Fruit fly (Drosophila melanogaster) whole organism, prepupa: Measurements from ENCODE around the gene CG15894.
A peak's percentile ranks its signal among the peaks of the same experiment; 100 is the strongest.

Experiments used
- CG11294 ChIP-seq: fragments of 200-800 bp; sonication (Bioruptor generic); IDR thresholded peaks from 2 replicates; pipeline ENCODE4 v1.3.6; 2022; ENCODE audit warnings: missing biosample characterization, missing genetic modification characterization
- CG11762 ChIP-seq: fragments of 200-800 bp; sonication (Bioruptor generic); optimal IDR thresholded peaks from 3 replicates; lab custom pipeline; 2016; ENCODE audit warnings: missing biosample characterization, missing genetic modification characterization; ENCODE audit not compliant: insufficient read depth
- CG11902 ChIP-seq: fragments of 200-800 bp; sonication (Bioruptor generic); optimal IDR thresholded peaks from 3 replicates; lab custom pipeline; 2016; ENCODE audit warnings: missing biosample characterization, missing genetic modification characterization
- CG15336 ChIP-seq: fragments of 200-800 bp; sonication (Bioruptor generic); IDR thresholded peaks from 2 replicates; pipeline ENCODE4 v1.3.6; 2022; ENCODE audit warnings: missing biosample characterization, missing genetic modification characterization
- CG1621 ChIP-seq: fragments of 200-800 bp; sonication (Bioruptor generic); optimal IDR thresholded peaks from 3 replicates; lab custom pipeline; 2018; ENCODE audit warnings: missing biosample characterization, mild to moderate bottlenecking, missing genetic modification characterization
- CG16779 ChIP-seq: fragments of 200-800 bp; sonication (Bioruptor generic); optimal IDR thresholded peaks from 3 replicates; lab custom pipeline; 2017; ENCODE audit warnings: missing biosample characterization, mild to moderate bottlenecking, missing genetic modification characterization
- CG3032 ChIP-seq: fragments of 200-800 bp; optimal IDR thresholded peaks from 2 replicates; lab custom pipeline; 2019; ENCODE audit warnings: missing biosample characterization, mild to moderate bottlenecking, missing genetic modification characterization, moderate library complexity
- CG31627 ChIP-seq: fragments of 200-800 bp; sonication (Bioruptor generic); optimal IDR thresholded peaks from 3 replicates; lab custom pipeline; 2016; ENCODE audit warnings: missing biosample characterization, missing genetic modification characterization
- CG32006 ChIP-seq: fragments of 200-800 bp; sonication (Bioruptor generic); optimal IDR thresholded peaks from 3 replicates; lab custom pipeline; 2017; ENCODE audit warnings: missing biosample characterization, mild to moderate bottlenecking, missing genetic modification characterization
- CG34406 ChIP-seq: fragments of 200-800 bp; sonication (Bioruptor generic); optimal IDR thresholded peaks from 3 replicates; lab custom pipeline; 2016; ENCODE audit warnings: missing biosample characterization, missing genetic modification characterization
- CG3919 ChIP-seq: fragments of 200-800 bp; sonication (Bioruptor generic); optimal IDR thresholded peaks from 3 replicates; lab custom pipeline; 2016; ENCODE audit warnings: missing biosample characterization, missing genetic modification characterization
- CG4318 ChIP-seq: fragments of 200-800 bp; sonication (Bioruptor generic); optimal IDR thresholded peaks from 3 replicates; lab custom pipeline; 2017; ENCODE audit warnings: missing biosample characterization, mild to moderate bottlenecking, missing genetic modification characterization
- CG6163 ChIP-seq: fragments of 200-800 bp; sonication (Bioruptor generic); IDR thresholded peaks from 3 replicates; pipeline ENCODE4 v1.3.6; 2022; ENCODE audit warnings: missing biosample characterization, missing genetic modification characterization
- CG6276 ChIP-seq: fragments of 200-800 bp; sonication (Bioruptor generic); optimal IDR thresholded peaks from 2 replicates; lab custom pipeline; 2017; ENCODE audit warnings: missing biosample characterization, mild to moderate bottlenecking, missing genetic modification characterization
- CG6792 ChIP-seq: fragments of 200-800 bp; sonication (Bioruptor generic); optimal IDR thresholded peaks from 3 replicates; lab custom pipeline; 2016; ENCODE audit warnings: missing biosample characterization, missing genetic modification characterization
- CG6854 ChIP-seq: fragments of 200-800 bp; sonication (Bioruptor generic); optimal IDR thresholded peaks from 2 replicates; lab custom pipeline; 2017; ENCODE audit warnings: missing biosample characterization, mild to moderate bottlenecking, missing genetic modification characterization
- CG8119 ChIP-seq: fragments of 200-800 bp; sonication (Bioruptor generic); IDR thresholded peaks from 3 replicates; pipeline ENCODE4 v1.3.6; 2022; ENCODE audit warnings: missing biosample characterization, missing genetic modification characterization
- CG8632 ChIP-seq: fragments of 200-800 bp; sonication (Bioruptor generic); optimal IDR thresholded peaks from 3 replicates; lab custom pipeline; 2016; ENCODE audit warnings: missing biosample characterization, missing genetic modification characterization
- Eip75B ChIP-seq: fragments of 200-800 bp; sonication (Bioruptor generic); optimal IDR thresholded peaks from 3 replicates; lab custom pipeline; 2016; ENCODE audit warnings: missing biosample characterization, missing genetic modification characterization
- Eip78C ChIP-seq: fragments of 200-800 bp; sonication (Bioruptor generic); peaks from one replicate; lab custom pipeline; 2016; ENCODE audit warnings: missing biosample characterization, missing genetic modification characterization
- Ets96B ChIP-seq: fragments of 200-800 bp; optimal IDR thresholded peaks from 2 replicates; lab custom pipeline; 2019; ENCODE audit warnings: missing biosample characterization, mild to moderate bottlenecking, missing genetic modification characterization, moderate library complexity
- Hr39 ChIP-seq: fragments of 200-800 bp; sonication (Bioruptor generic); optimal IDR thresholded peaks from 2 replicates; lab custom pipeline; 2016; ENCODE audit warnings: missing biosample characterization, missing genetic modification characterization
- Hr4 ChIP-seq: fragments of 200-800 bp; sonication (Bioruptor generic); optimal IDR thresholded peaks from 3 replicates; lab custom pipeline; 2016; ENCODE audit warnings: missing biosample characterization, missing genetic modification characterization
- Lpt ChIP-seq: fragments of 200-800 bp; sonication (Bioruptor generic); optimal IDR thresholded peaks from 3 replicates; lab custom pipeline; 2016; ENCODE audit warnings: missing biosample characterization, missing genetic modification characterization
- OdsH ChIP-seq: fragments of 200-800 bp; sonication (Bioruptor generic); optimal IDR thresholded peaks from 3 replicates; lab custom pipeline; 2016; ENCODE audit warnings: missing biosample characterization, missing genetic modification characterization
- Sox102F ChIP-seq: fragments of 200-800 bp; sonication (Bioruptor generic); optimal IDR thresholded peaks from 2 replicates; lab custom pipeline; 2016; ENCODE audit warnings: missing biosample characterization, mild to moderate bottlenecking, missing genetic modification characterization
- Sox14 ChIP-seq: fragments of 200-800 bp; sonication (Bioruptor generic); optimal IDR thresholded peaks from 3 replicates; lab custom pipeline; 2016; ENCODE audit warnings: missing biosample characterization, missing genetic modification characterization
- Sox15 ChIP-seq: fragments of 200-800 bp; sonication (Bioruptor generic); optimal IDR thresholded peaks from 3 replicates; lab custom pipeline; 2016; ENCODE audit warnings: missing biosample characterization, missing genetic modification characterization
- cyc ChIP-seq: fragments of 200-800 bp; sonication (Bioruptor generic); optimal IDR thresholded peaks from 3 replicates; lab custom pipeline; 2016; ENCODE audit warnings: missing biosample characterization, missing genetic modification characterization
- dac ChIP-seq: fragments of 200-800 bp; sonication (Bioruptor generic); optimal IDR thresholded peaks from 2 replicates; lab custom pipeline; 2017; ENCODE audit warnings: missing biosample characterization, mild to moderate bottlenecking, missing genetic modification characterization
- dsx ChIP-seq: fragments of 200-800 bp; optimal IDR thresholded peaks from 3 replicates; lab custom pipeline; 2019; ENCODE audit warnings: missing biosample characterization, mild to moderate bottlenecking, missing genetic modification characterization, moderate library complexity; ENCODE audit not compliant: poor library complexity, severe bottlenecking
- eg ChIP-seq: fragments of 200-800 bp; sonication (Bioruptor generic); IDR thresholded peaks from 3 replicates; pipeline ENCODE4 v1.3.6; 2022; ENCODE audit warnings: missing biosample characterization, missing genetic modification characterization
- esn ChIP-seq: fragments of 200-800 bp; sonication (Bioruptor generic); optimal IDR thresholded peaks from 2 replicates; lab custom pipeline; 2016; ENCODE audit warnings: missing biosample characterization, mild to moderate bottlenecking, missing genetic modification characterization, moderate library complexity
- fd59A ChIP-seq: fragments of 200-800 bp; sonication (Bioruptor generic); optimal IDR thresholded peaks from 2 replicates; lab custom pipeline; 2017; ENCODE audit warnings: missing biosample characterization, mild to moderate bottlenecking, missing genetic modification characterization, missing genetic modification reagents
- fd85E ChIP-seq: fragments of 200-800 bp; sonication (Bioruptor generic); optimal IDR thresholded peaks from 3 replicates; lab custom pipeline; 2016; ENCODE audit warnings: missing biosample characterization, missing genetic modification characterization
- lz ChIP-seq: fragments of 200-800 bp; sonication (Bioruptor generic); optimal IDR thresholded peaks from 3 replicates; lab custom pipeline; 2016; ENCODE audit warnings: missing biosample characterization, missing genetic modification characterization
- net ChIP-seq: fragments of 200-800 bp; sonication (Bioruptor generic); optimal IDR thresholded peaks from 3 replicates; lab custom pipeline; 2016; ENCODE audit warnings: missing biosample characterization, missing genetic modification characterization
- pdm3 ChIP-seq: fragments of 200-800 bp; sonication (Bioruptor generic); optimal IDR thresholded peaks from 3 replicates; lab custom pipeline; 2016; ENCODE audit warnings: missing biosample characterization, missing genetic modification characterization
- salr ChIP-seq, 2 experiments: fragments of 200-800 bp; sonication (Bioruptor generic); optimal IDR thresholded peaks; 3 replicates each; lab custom pipeline; 2016 to 2018; ENCODE audit warnings: missing biosample characterization in 2 of 2, missing genetic modification characterization in 2 of 2, mild to moderate bottlenecking in 1 of 2
- spab ChIP-seq: fragments of 200-800 bp; sonication (Bioruptor generic); optimal IDR thresholded peaks from 2 replicates; lab custom pipeline; 2017; ENCODE audit warnings: missing biosample characterization, mild to moderate bottlenecking, missing genetic modification characterization, missing genetic modification reagents
- ss ChIP-seq, 2 experiments: fragments of 200-800 bp; sonication (Bioruptor generic); optimal IDR thresholded peaks; 2 replicates in 1 of 2; 3 replicates in 1 of 2; lab custom pipeline; 2017 to 2018; ENCODE audit warnings: mild to moderate bottlenecking in 2 of 2, missing biosample characterization in 2 of 2, missing genetic modification characterization in 2 of 2, moderate library complexity in 1 of 2
- topi ChIP-seq: fragments of 200-800 bp; sonication (Bioruptor generic); optimal IDR thresholded peaks from 3 replicates; lab custom pipeline; 2016; ENCODE audit warnings: missing biosample characterization, missing genetic modification characterization

The CG15894 gene

dm6 chrX:6295129-6295539 is 13.9 kb upstream of the CG15894 start, which contains the start of the genes CG15891 and CG3815:
Gene CG15891 (minus strand): TSS chrX:6295345.
Gene CG3815 (plus strand): TSS chrX:6295389.
- TF ChIP-seq Sox15 (GFP tag; lab: Kevin White, UChicago) (peak; percentile 39), CG31627 (GFP tag; lab: Kevin White, UChicago) (peak; percentile 59), eg (peak; percentile 58; the same call in 1 of the 3 replicates), CG6792 (peak; percentile 17), fd59A (no peak), lz (GFP tag; lab: Kevin White, UChicago) (peak; percentile 53), CG8119 (GFP tag; lab: Robert Waterston, UW) (0 out of 3 replicates have a peak, but pooled peaks have one; percentile 33), CG3032 (tag; lab: Kevin White, UChicago) (peak; percentile 59), pdm3 (GFP tag; lab: Kevin White, UChicago) (no peak), spab (GFP tag; lab: Kevin White, UChicago) (no peak), dac (GFP tag; lab: Kevin White, UChicago) (no peak), CG11294 (peak; percentile 14; the same call in 1 of the 2 replicates), CG15336 (GFP tag; lab: Robert Waterston, UW) (peak; percentile 27; the same call in 1 of the 2 replicates), Hr39 (peak; percentile 56), CG6163 (0 out of 3 replicates have a peak, but pooled peaks have one; percentile 52), CG1621 (tag; lab: Kevin White, UChicago) (peak; percentile 66), Sox102F (GFP tag; lab: Kevin White, UChicago) (no peak), Ets96B (tag; lab: Kevin White, UChicago) (peak; percentile 35), dsx (GFP tag; lab: Kevin White, UChicago) (no peak), CG6276 (GFP tag; lab: Kevin White, UChicago) (no peak), esn (GFP tag; lab: Kevin White, UChicago) (peak; percentile 60), cyc (GFP tag; lab: Kevin White, UChicago) (peak; percentile 50), Eip78C (GFP tag; lab: Kevin White, UChicago) (no peak), Sox14 (GFP tag; lab: Kevin White, UChicago) (peak; percentile 70), topi (GFP tag; lab: Kevin White, UChicago) (peak; percentile 55), CG3919 (no peak)
- TF ChIP-seq, all 60 proteins: peak for 17

DNA sequence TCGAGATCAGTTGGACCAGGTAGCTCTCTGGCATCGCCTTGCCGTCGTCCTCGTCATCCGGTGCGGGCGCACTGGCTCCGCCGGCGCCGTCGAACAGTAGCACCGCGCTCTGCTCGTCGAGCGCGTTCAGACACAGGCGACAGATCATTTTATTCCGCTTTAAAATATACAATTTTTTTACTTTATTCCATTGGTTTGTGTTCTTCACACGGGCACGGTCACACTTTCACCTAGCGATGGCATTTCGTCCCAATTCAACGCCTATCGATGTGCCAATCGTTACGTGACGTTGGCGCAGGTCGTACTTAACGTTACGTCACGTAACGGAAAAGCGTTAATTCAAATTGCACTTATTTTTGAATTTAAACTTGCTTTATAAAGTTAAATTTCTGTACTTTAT is 8.0 kb upstream of the CG15894 start, which contains the start of gene CG12219:
CG12219 (minus strand) TSS at position 234 of the 400 bp plus-strand sequence.
- TF ChIP-seq CG16779 (tag; lab: Kevin White, UChicago) (no peak), CG11762 (GFP tag; lab: Kevin White, UChicago) (no peak), CG6854 (GFP tag; lab: Kevin White, UChicago) (no peak), fd85E (GFP tag; lab: Kevin White, UChicago) (no peak), eg (no peak), dsx (GFP tag; lab: Kevin White, UChicago) (no peak), CG4318 (GFP tag; lab: Kevin White, UChicago) (no peak), Lpt (GFP tag; lab: Kevin White, UChicago) (no peak), CG8632 (GFP tag; lab: Kevin White, UChicago) (no peak), Eip75B (GFP tag; lab: Kevin White, UChicago) (no peak)

dm6 chrX:6303196-6303595 is 5.8 kb upstream of the CG15894 start:
- TF ChIP-seq CG11902 (GFP tag; lab: Kevin White, UChicago) = no peak
- TF ChIP-seq Hr4 (GFP tag; lab: Kevin White, UChicago) = peak; percentile 70
- peak; percentile 15 for TF ChIP-seq Eip78C (GFP tag; lab: Kevin White, UChicago)
- TF ChIP-seq dac (GFP tag; lab: Kevin White, UChicago) = peak; percentile 52
- TF ChIP-seq CG15336 (GFP tag; lab: Robert Waterston, UW) = 0 out of 2 replicates have a peak, but pooled peaks have one; percentile 20
- TF ChIP-seq CG8119 (GFP tag; lab: Robert Waterston, UW) = peak; percentile 61; the same call in 2 of the 3 replicates
- TF ChIP-seq salr (GFP tag; optimal IDR thresholded peaks at IDR 0.05; lab: Kevin White, UChicago) = no peak
- no peak for TF ChIP-seq CG6792
- TF ChIP-seq OdsH (GFP tag; lab: Kevin White, UChicago) = peak; percentile 5
- TF ChIP-seq eg = 0 out of 3 replicates have a peak, but pooled peaks have one; percentile 8
- TF ChIP-seq esn (GFP tag; lab: Kevin White, UChicago) = no peak
- TF ChIP-seq pdm3 (GFP tag; lab: Kevin White, UChicago) = peak; percentile 39
- TF ChIP-seq CG8632 (GFP tag; lab: Kevin White, UChicago) = no peak
- TF ChIP-seq ss (GFP tag; optimal IDR thresholded peaks at IDR 0.05; lab: Kevin White, UChicago) = no peak
- TF ChIP-seq net (GFP tag; lab: Kevin White, UChicago) = no peak
- no peak for TF ChIP-seq dsx (GFP tag; lab: Kevin White, UChicago)
- peak; percentile 74 for TF ChIP-seq CG32006 (GFP tag; lab: Kevin White, UChicago)
- no peak for TF ChIP-seq CG34406 (GFP tag; lab: Kevin White, UChicago)
